Worm (Caenorhabditis elegans) whole organism, L2 larva: ENCODE results near the gene ubc-8.

ENCODE experiments used
- C34F6.9 ChIP-seq: fragments of 150-350 bp; optimal IDR thresholded peaks from 2 replicates; lab custom pipeline; 2014; ENCODE audit warnings: missing biosample characterization, missing genetic modification characterization
- F13H6.1 ChIP-seq: sonication (generic microtip); optimal IDR thresholded peaks from 2 replicates; lab custom pipeline; 2016; ENCODE audit warnings: missing genetic modification characterization, missing compliant biosample characterization
- R02D3.7 ChIP-seq: fragments of 150-350 bp; optimal IDR thresholded peaks from 2 replicates; lab custom pipeline; 2014; ENCODE audit warnings: missing biosample characterization, missing genetic modification characterization
- ama-1 ChIP-seq: fragments of 150-350 bp; optimal IDR thresholded peaks from 2 replicates; lab custom pipeline; 2018; ENCODE audit warnings: inconsistent platforms
- blmp-1 ChIP-seq: sonication (generic microtip); optimal IDR thresholded peaks from 2 replicates; lab custom pipeline; 2017; ENCODE audit warnings: missing genetic modification characterization, mild to moderate bottlenecking, missing compliant biosample characterization, antibody characterized with exemption, moderate library complexity; ENCODE audit not compliant: insufficient read depth
- ceh-16 ChIP-seq: fragments of 150-350 bp; optimal IDR thresholded peaks from 2 replicates; lab custom pipeline; 2014; ENCODE audit warnings: missing biosample characterization, missing genetic modification characterization
- crh-2 ChIP-seq: sonication (generic microtip); optimal IDR thresholded peaks from 2 replicates; lab custom pipeline; 2017; ENCODE audit warnings: missing biosample characterization, missing genetic modification characterization
- elt-1 ChIP-seq: fragments of 150-350 bp; optimal IDR thresholded peaks from 2 replicates; lab custom pipeline; 2014; ENCODE audit warnings: missing biosample characterization, missing genetic modification characterization
- elt-3 ChIP-seq: sonication (generic microtip); optimal IDR thresholded peaks from 2 replicates; lab custom pipeline; 2017; ENCODE audit warnings: missing biosample characterization, missing genetic modification characterization
- gmeb-1 ChIP-seq: fragments of 150-350 bp; optimal IDR thresholded peaks from 2 replicates; lab custom pipeline; 2014; ENCODE audit warnings: missing biosample characterization, missing genetic modification characterization
- lin-11 ChIP-seq: fragments of 150-350 bp; sonication (generic microtip); optimal IDR thresholded peaks from 2 replicates; lab custom pipeline; 2014; ENCODE audit warnings: missing biosample characterization, missing genetic modification characterization, inconsistent platforms, mixed read lengths
- lin-13 ChIP-seq: fragments of 150-350 bp; optimal IDR thresholded peaks from 2 replicates; lab custom pipeline; 2014; ENCODE audit warnings: missing biosample characterization, missing genetic modification reagents, missing genetic modification characterization
- lsy-2 ChIP-seq, 2 experiments: fragments of 150-350 bp in 1 of 2; sonication (generic microtip) in 1 of 2; optimal IDR thresholded peaks; 2 replicates each; lab custom pipeline; 2014 to 2017; ENCODE audit warnings: missing biosample characterization in 2 of 2, missing genetic modification characterization in 2 of 2
- mdl-1 ChIP-seq, 2 experiments: fragments of 150-350 bp in 1 of 2; sonication (generic microtip) in 1 of 2; optimal IDR thresholded peaks; 2 replicates each; lab custom pipeline; 2017; ENCODE audit warnings: missing biosample characterization in 2 of 2, missing genetic modification characterization in 2 of 2
- nhr-11 ChIP-seq: fragments of 150-350 bp; optimal IDR thresholded peaks from 2 replicates; lab custom pipeline; 2014; ENCODE audit warnings: missing biosample characterization, missing genetic modification characterization
- nhr-12 ChIP-seq: fragments of 150-350 bp; optimal IDR thresholded peaks from 2 replicates; lab custom pipeline; 2014; ENCODE audit warnings: missing biosample characterization, missing genetic modification characterization
- nhr-25 ChIP-seq: fragments of 150-350 bp; sonication (generic microtip); optimal IDR thresholded peaks from 3 replicates; lab custom pipeline; 2014; ENCODE audit warnings: missing biosample characterization, missing genetic modification characterization
- nhr-6 ChIP-seq: fragments of 150-350 bp; optimal IDR thresholded peaks from 2 replicates; lab custom pipeline; 2014; ENCODE audit warnings: missing biosample characterization, missing genetic modification characterization
- nhr-77 ChIP-seq: fragments of 150-350 bp; optimal IDR thresholded peaks from 2 replicates; lab custom pipeline; 2014; ENCODE audit warnings: missing biosample characterization, missing genetic modification characterization
- peb-1 ChIP-seq: fragments of 150-350 bp; optimal IDR thresholded peaks from 2 replicates; lab custom pipeline; 2014; ENCODE audit warnings: missing biosample characterization, missing genetic modification characterization
- skn-1 ChIP-seq: sonication (generic microtip); optimal IDR thresholded peaks from 2 replicates; lab custom pipeline; 2017; ENCODE audit warnings: missing biosample characterization, missing genetic modification characterization
- sma-3 ChIP-seq: sonication (generic microtip); optimal IDR thresholded peaks from 2 replicates; lab custom pipeline; 2016; ENCODE audit warnings: missing genetic modification reagents, missing genetic modification characterization, missing compliant biosample characterization
- snpc-4 ChIP-seq: fragments of 150-350 bp; optimal IDR thresholded peaks from 2 replicates; lab custom pipeline; 2014; ENCODE audit warnings: missing biosample characterization, missing genetic modification characterization
- unc-39 ChIP-seq: fragments of 150-350 bp; optimal IDR thresholded peaks from 2 replicates; lab custom pipeline; 2014; ENCODE audit warnings: missing biosample characterization, missing genetic modification characterization
- unc-55 ChIP-seq: fragments of 150-350 bp; sonication (generic microtip); optimal IDR thresholded peaks from 3 replicates; lab custom pipeline; 2014; ENCODE audit warnings: missing biosample characterization, missing genetic modification reagents, missing genetic modification characterization
- zag-1 ChIP-seq: fragments of 150-350 bp; optimal IDR thresholded peaks from 2 replicates; lab custom pipeline; 2014; ENCODE audit warnings: missing biosample characterization, missing genetic modification characterization
- ztf-1 ChIP-seq: fragments of 200-800 bp; sonication (Bioruptor generic); conservative IDR thresholded peaks from 2 replicates; pipeline ENCODE4 v1.3.6; 2022; ENCODE audit warnings: missing genetic modification characterization, missing compliant biosample characterization

ubc-8 gene

DNA sequence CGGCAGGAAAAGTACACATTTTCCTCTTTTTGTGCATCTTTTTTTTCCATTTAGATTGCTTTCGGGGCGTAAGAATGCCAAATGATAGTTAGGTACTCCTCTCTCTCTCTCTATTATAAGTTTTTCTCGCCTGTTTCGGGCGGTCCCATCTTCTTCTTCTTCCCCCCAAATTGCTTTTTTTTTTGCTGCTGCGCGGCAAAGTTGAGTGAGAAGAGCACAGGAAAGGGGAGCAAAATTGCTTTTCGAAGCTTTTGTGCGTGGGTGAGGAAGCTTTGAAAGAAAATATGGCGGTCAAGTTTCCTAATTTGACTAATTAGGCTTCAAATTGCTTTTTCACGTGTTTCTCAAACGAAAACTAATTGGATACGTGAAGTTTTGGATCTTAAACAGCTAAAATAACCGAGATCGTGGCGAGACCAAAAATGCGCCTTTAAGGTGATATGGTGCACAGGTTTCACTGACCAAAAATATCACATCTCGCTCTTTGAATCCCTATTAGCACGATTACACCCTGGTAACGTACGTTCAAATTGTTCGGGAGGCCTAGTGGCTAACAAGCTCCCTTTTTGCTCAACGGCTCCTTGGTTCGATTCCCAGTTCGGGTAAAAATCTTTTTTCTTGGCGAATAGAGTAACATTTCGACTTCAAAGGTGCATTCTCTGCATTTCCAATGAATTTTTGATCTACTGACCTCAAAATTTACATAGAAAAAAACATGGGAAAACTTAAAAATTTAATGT, 50.5 kb downstream of the ubc-8 start:
- TF ChIP-seq peb-1 (tag; lab: Kevin White, UChicago) (no peak), ceh-16 (tag; lab: Kevin White, UChicago) (no peak), gmeb-1 (tag; lab: Kevin White, UChicago) (no peak), nhr-77 (tag; lab: Kevin White, UChicago) (no peak), ztf-1 (GFP tag; lab: Robert Waterston, UW) (no peak), nhr-11 (tag; lab: Kevin White, UChicago) (no peak), lin-13 (GFP tag; lab: Kevin White, UChicago) (no peak), C34F6.9 (tag; lab: Kevin White, UChicago) (no peak), zag-1 (tag; lab: Kevin White, UChicago) (no peak), F13H6.1 (tag; lab: Kevin White, UChicago) (no peak), crh-2 (tag; lab: Kevin White, UChicago) (no peak), skn-1 (tag; lab: Kevin White, UChicago) (no peak), ama-1 (lab: Kevin White, UChicago) (no peak), R02D3.7 (tag; lab: Kevin White, UChicago) (no peak), lsy-2 (tag; optimal IDR thresholded peaks at IDR 0.05; lab: Kevin White, UChicago) (no peak), unc-55 (no peak)

DNA sequence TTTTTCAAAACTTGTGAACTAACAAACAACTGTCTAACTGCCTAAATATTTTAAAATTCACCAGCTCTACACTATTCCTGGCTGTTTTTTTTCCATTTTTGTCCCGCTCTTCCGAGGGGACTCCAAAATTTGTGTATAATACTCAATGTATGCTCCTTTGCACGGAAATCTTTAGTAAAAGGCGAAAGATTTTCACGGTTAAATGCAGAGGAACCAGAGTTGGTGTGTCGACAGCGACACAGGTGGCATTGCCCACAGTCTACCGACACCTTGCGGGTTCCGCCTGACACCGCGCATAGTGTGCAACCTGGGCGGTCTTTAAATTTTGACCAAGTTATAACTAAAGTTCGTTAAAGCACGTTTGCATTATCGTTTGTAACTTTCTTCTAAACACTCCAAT, 52.1 kb downstream of the ubc-8 start:
- TF ChIP-seq C34F6.9 (tag; lab: Kevin White, UChicago) (no peak), lsy-2 (tag; optimal IDR thresholded peaks at IDR 0.05; lab: Kevin White, UChicago) (no peak), nhr-6 (tag; lab: Kevin White, UChicago) (no peak), nhr-77 (tag; lab: Kevin White, UChicago) (no peak), blmp-1 (tag; lab: Kevin White, UChicago) (no peak), nhr-12 (tag; lab: Kevin White, UChicago) (no peak), elt-3 (tag; lab: Kevin White, UChicago) (no peak), skn-1 (tag; lab: Kevin White, UChicago) (no peak), unc-55 (no peak), elt-1 (no peak), sma-3 (no peak), unc-39 (no peak), snpc-4 (tag; lab: Kevin White, UChicago) (no peak), nhr-25 (no peak), lin-11 (tag; lab: Kevin White, UChicago) (no peak), mdl-1 (tag; optimal IDR thresholded peaks at IDR 0.05; lab: Kevin White, UChicago) (no peak)
